ENCODE assay signal across 5 fruit fly cellular contexts in the genomic region with DNA sequence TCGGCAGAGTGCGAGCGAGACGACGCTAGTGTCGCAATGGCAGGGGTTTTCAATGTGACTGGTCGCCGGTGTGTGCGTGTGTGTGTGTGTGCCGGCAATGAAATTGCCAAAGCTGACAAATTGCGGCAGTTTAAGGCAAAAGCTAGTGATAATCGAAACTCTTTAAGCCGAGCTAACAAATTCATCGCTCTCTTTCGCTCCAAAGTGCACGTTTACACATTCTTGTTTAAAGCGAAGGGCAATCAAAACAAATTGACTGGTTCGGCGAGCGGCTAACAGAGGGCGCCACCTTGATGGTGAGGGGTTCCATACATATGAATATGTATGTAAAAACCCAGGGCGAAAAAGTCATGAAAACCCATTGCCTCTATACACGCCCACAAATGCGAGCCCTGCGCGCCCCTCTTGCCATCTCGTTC.
A peak's percentile ranks its signal among the peaks of the same experiment; 100 is the strongest.
TF ChIP-seq lines count a peak whose summit lies in the region.

No protein-coding gene starts in this region.

- TF ChIP-seq CTCF in S2 (optimal IDR thresholded peaks at IDR 0.05; lab: Kevin White, UChicago) = peak; percentile 88 to 97
- peak; percentile 96 for TF ChIP-seq CTCF in whole organism, embryonic (GFP tag; optimal IDR thresholded peaks at IDR 0.05; lab: Kevin White, UChicago)

TF ChIP-seq in whole organism, adult, 20 proteins besides CTCF, POLR2A, EP300 and RAD21:
- TF ChIP-seq Crg-1 (GFP tag; optimal IDR thresholded peaks at IDR 0.05; lab: Kevin White, UChicago) = no peak
- no peak for TF ChIP-seq CG7045 (GFP tag; optimal IDR thresholded peaks at IDR 0.05; lab: Kevin White, UChicago)
- TF ChIP-seq CG11617 (GFP tag; optimal IDR thresholded peaks at IDR 0.05; lab: Kevin White, UChicago) = no peak
- TF ChIP-seq toe (GFP tag; optimal IDR thresholded peaks at IDR 0.05; lab: Kevin White, UChicago) = no peak
- peak; percentile 16 for TF ChIP-seq tj (GFP tag; optimal IDR thresholded peaks at IDR 0.05; lab: Kevin White, UChicago)
- no peak for TF ChIP-seq CG5204 (GFP tag; optimal IDR thresholded peaks at IDR 0.05; lab: Kevin White, UChicago)
- peak; percentile 99 for TF ChIP-seq pad (GFP tag; optimal IDR thresholded peaks at IDR 0.05; lab: Kevin White, UChicago)
- TF ChIP-seq ovo (GFP tag; optimal IDR thresholded peaks at IDR 0.05; lab: Kevin White, UChicago) = no peak
- TF ChIP-seq CG12768 (GFP tag; optimal IDR thresholded peaks at IDR 0.05; lab: Kevin White, UChicago) = no peak
- TF ChIP-seq Clk (GFP tag; optimal IDR thresholded peaks at IDR 0.05; lab: Kevin White, UChicago) = no peak
- TF ChIP-seq bab1 (GFP tag; optimal IDR thresholded peaks at IDR 0.05; lab: Kevin White, UChicago) = peak; percentile 23
- no peak for TF ChIP-seq kay (GFP tag; lab: Kevin White, UChicago; ENCODE audit: borderline replicate concordance)
- no peak for TF ChIP-seq CG7101 (tag; optimal IDR thresholded peaks at IDR 0.05; lab: Kevin White, UChicago)
- TF ChIP-seq CG33017 (tag; optimal IDR thresholded peaks at IDR 0.05; lab: Kevin White, UChicago) = no peak
- no peak for TF ChIP-seq CG14711 (tag; optimal IDR thresholded peaks at IDR 0.05; lab: Kevin White, UChicago)
- TF ChIP-seq Mnt (GFP tag; optimal IDR thresholded peaks at IDR 0.05; lab: Kevin White, UChicago) = no peak
- TF ChIP-seq cnc (optimal IDR thresholded peaks at IDR 0.05; lab: Kevin White, UChicago) = no peak
- TF ChIP-seq Hr96 (GFP tag; optimal IDR thresholded peaks at IDR 0.05; lab: Kevin White, UChicago) = peak; percentile 17
- no peak for TF ChIP-seq cic (GFP tag; optimal IDR thresholded peaks at IDR 0.05; lab: Kevin White, UChicago)
- no peak for TF ChIP-seq CG1620 (GFP tag; optimal IDR thresholded peaks at IDR 0.05; lab: Kevin White, UChicago)

TF ChIP-seq in whole organism, embryonic, 481 proteins besides CTCF, POLR2A, EP300 and RAD21 (continues in another document):
- TF ChIP-seq CG8478 (optimal IDR thresholded peaks at IDR 0.05; lab: Kevin White, UChicago) = peak; percentile 62
- TF ChIP-seq CG32767 (GFP tag; IDR thresholded peaks at IDR 0.05; lab: Robert Waterston, UW) = no peak
- no peak for TF ChIP-seq CG7745 (tag; optimal IDR thresholded peaks at IDR 0.05; lab: Kevin White, UChicago)
- TF ChIP-seq zen (tag; optimal IDR thresholded peaks at IDR 0.05; lab: Kevin White, UChicago) = no peak
- TF ChIP-seq sd (tag; optimal IDR thresholded peaks at IDR 0.05; lab: Kevin White, UChicago) = peak; percentile 95
- TF ChIP-seq nmo (GFP tag; optimal IDR thresholded peaks at IDR 0.05; lab: Kevin White, UChicago) = peak; percentile 13
- TF ChIP-seq jing (GFP tag; optimal IDR thresholded peaks at IDR 0.05; lab: Kevin White, UChicago) = peak; percentile 48
- TF ChIP-seq CG13775 (GFP tag; optimal IDR thresholded peaks at IDR 0.05; lab: Kevin White, UChicago) = no peak
- peak; percentile 57 for TF ChIP-seq Lhr (GFP tag; optimal IDR thresholded peaks at IDR 0.05; lab: Kevin White, UChicago)
- TF ChIP-seq D (optimal IDR thresholded peaks at IDR 0.05; lab: Kevin White, UChicago) = no peak
- TF ChIP-seq D (GFP tag; optimal IDR thresholded peaks at IDR 0.05; lab: Kevin White, UChicago) = no peak
- peak; percentile 94 for TF ChIP-seq cg (GFP tag; optimal IDR thresholded peaks at IDR 0.05; lab: Kevin White, UChicago)
- peak; percentile 46 for TF ChIP-seq hkb (optimal IDR thresholded peaks at IDR 0.05; lab: Kevin White, UChicago)
- TF ChIP-seq hkb (GFP tag; IDR thresholded peaks at IDR 0.05; lab: Robert Waterston, UW) = no peak
- TF ChIP-seq abd-A (tag; optimal IDR thresholded peaks at IDR 0.05; lab: Kevin White, UChicago) = no peak
- peak; percentile 67 for TF ChIP-seq nerfin-1 (tag; optimal IDR thresholded peaks at IDR 0.05; lab: Kevin White, UChicago)
- TF ChIP-seq Ets65A (GFP tag; lab: Kevin White, UChicago) = peak; percentile 7
- TF ChIP-seq Six4 (GFP tag; optimal IDR thresholded peaks at IDR 0.05; lab: Kevin White, UChicago) = no peak
- TF ChIP-seq CG15479 (GFP tag; optimal IDR thresholded peaks at IDR 0.05; lab: Kevin White, UChicago) = peak; percentile 73
- peak; percentile 96 for TF ChIP-seq Nf-YB (GFP tag; optimal IDR thresholded peaks at IDR 0.05; lab: Kevin White, UChicago)
- peak; percentile 97 for TF ChIP-seq Nf-YC (tag; optimal IDR thresholded peaks at IDR 0.05; lab: Kevin White, UChicago)
- no peak for TF ChIP-seq onecut (GFP tag; IDR thresholded peaks at IDR 0.05; lab: Robert Waterston, UW)
- TF ChIP-seq vfl (GFP tag; optimal IDR thresholded peaks at IDR 0.05; lab: Kevin White, UChicago) = no peak
- TF ChIP-seq CG10366 (GFP tag; IDR thresholded peaks at IDR 0.05; lab: Robert Waterston, UW) = no peak

TF ChIP-seq in whole organism, prepupa, 60 proteins besides CTCF, POLR2A, EP300 and RAD21:
- TF ChIP-seq svp (GFP tag; lab: Kevin White, UChicago) = peak; percentile 64
- no peak for TF ChIP-seq CG8632 (GFP tag; optimal IDR thresholded peaks at IDR 0.05; lab: Kevin White, UChicago)
- peak; percentile 77 for TF ChIP-seq dsx (GFP tag; optimal IDR thresholded peaks at IDR 0.05; lab: Kevin White, UChicago; ENCODE audit: poor library complexity, severe bottlenecking)
- no peak for TF ChIP-seq CG8119 (GFP tag; IDR thresholded peaks at IDR 0.05; lab: Robert Waterston, UW)

TF ChIP-seq in whole organism, wandering third instar larva, 38 proteins besides CTCF, POLR2A, EP300 and RAD21:
- TF ChIP-seq foxo (GFP tag; optimal IDR thresholded peaks at IDR 0.05; lab: Kevin White, UChicago) = peak in 1 of 2 experiments; percentile 32
- peak; percentile 22 for TF ChIP-seq Hr83 (GFP tag; optimal IDR thresholded peaks at IDR 0.05; lab: Kevin White, UChicago; ENCODE audit: poor library complexity, severe bottlenecking)
- no peak for TF ChIP-seq ey (GFP tag; optimal IDR thresholded peaks at IDR 0.05; lab: Kevin White, UChicago)
- peak; percentile 1 for TF ChIP-seq lola (GFP tag; optimal IDR thresholded peaks at IDR 0.05; lab: Kevin White, UChicago)
